Worm (Caenorhabditis elegans) whole organism, L4/young adult: ENCODE results near the gene C04E7.3.
"Not testable (repeated sequence)": the region's sequence is repeated elsewhere in the genome, so short reads cannot be mapped to it uniquely, and the experiment has no call there.

Experiments
- dao-5 ChIP-seq: sonication (generic microtip); optimal IDR thresholded peaks from 2 replicates; lab custom pipeline; 2016; ENCODE audit warnings: missing genotype, missing genetic modification characterization, moderate library complexity, missing compliant biosample characterization
- him-1 ChIP-seq: sonication (generic microtip); optimal IDR thresholded peaks from 2 replicates; lab custom pipeline; 2016; ENCODE audit warnings: missing genotype, missing genetic modification reagents, missing genetic modification characterization, missing compliant biosample characterization

DNA sequence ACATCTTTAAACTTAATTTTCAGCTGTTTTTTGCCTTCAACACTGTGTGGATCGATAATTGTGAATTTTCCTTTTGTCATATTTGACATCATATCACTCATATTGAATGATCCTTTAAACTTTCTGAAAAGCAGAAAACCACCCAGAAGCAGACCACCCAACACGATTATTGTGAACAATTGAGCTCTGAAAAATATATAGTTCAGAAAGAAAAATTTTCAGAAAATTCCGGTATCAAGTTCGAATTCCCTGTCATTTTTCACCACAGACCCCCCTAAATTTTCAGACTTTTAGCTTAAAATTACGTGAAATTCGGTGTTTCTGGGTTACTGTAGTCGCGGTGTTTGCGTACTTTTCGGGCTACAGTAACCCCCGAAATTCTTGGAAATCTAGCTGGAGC lies 60.9 kb downstream of the C04E7.3 start, which contains the start of gene Y47C4A.1:
- TF ChIP-seq dao-5, him-1 (tag; lab: Kevin White, UChicago): not testable (repeated sequence)
